Worm (Caenorhabditis elegans): ENCODE results near the gene ttr-10.

- TF ChIP-seq lsy-27 (tag; optimal IDR thresholded peaks at IDR 0.05; ENCODE audit: borderline replicate concordance, insufficient read depth) (no peak), Y79H2A.3 (GFP tag; conservative IDR thresholded peaks at IDR 0.05) (no peak), attf-3 (GFP tag; conservative IDR thresholded peaks at IDR 0.05) (no peak), ets-4 (GFP tag; optimal IDR thresholded peaks at IDR 0.05) (no peak), snpc-4 (GFP tag; optimal IDR thresholded peaks at IDR 0.05) (no peak), snpc-4 (tag; optimal IDR thresholded peaks at IDR 0.05) (no peak), B0336.3 (GFP tag; IDR thresholded peaks at IDR 0.05) (no peak), unc-62 (GFP tag; optimal IDR thresholded peaks at IDR 0.05) (no peak), ceh-79 (tag; optimal IDR thresholded peaks at IDR 0.05) (no peak), bed-1 (GFP tag; IDR thresholded peaks at IDR 0.05) (no peak), ZK185.1 (tag; optimal IDR thresholded peaks at IDR 0.05; ENCODE audit: poor library complexity, severe bottlenecking) (no peak)
Measured at ce11 chrV:7603404-7603803, 49.7 kb upstream of the ttr-10 start, which contains the start of gene C50E3.11.

Measured in whole organism, young adult.